Fruit fly (Drosophila melanogaster): Measurements from ENCODE around the gene trc.

The trc gene

dm6 chr3L:19807103-19807502 lies 27.0 kb downstream of the trc start, which contains the start of the genes CG14104 and Kap-alpha1 (continued):
- TF ChIP-seq caup (GFP tag; optimal IDR thresholded peaks at IDR 0.05; ENCODE audit: severe bottlenecking): no peak
- no peak for TF ChIP-seq Chrac-16 (GFP tag; optimal IDR thresholded peaks at IDR 0.05)
- no peak for TF ChIP-seq CG7928 (GFP tag; optimal IDR thresholded peaks at IDR 0.05)
- TF ChIP-seq NC2α (GFP tag; optimal IDR thresholded peaks at IDR 0.05): no peak
- TF ChIP-seq CG3281 (GFP tag; optimal IDR thresholded peaks at IDR 0.05): no peak
- no peak for TF ChIP-seq CG12236 (GFP tag; optimal IDR thresholded peaks at IDR 0.05)
- TF ChIP-seq fd3F (GFP tag; optimal IDR thresholded peaks at IDR 0.05): no peak
- no peak for TF ChIP-seq tin (GFP tag; optimal IDR thresholded peaks at IDR 0.05)
- TF ChIP-seq Trl (optimal IDR thresholded peaks at IDR 0.05): no peak
- no peak for TF ChIP-seq Trl (GFP tag; optimal IDR thresholded peaks at IDR 0.05)
- no peak for TF ChIP-seq nerfin-1 (tag; optimal IDR thresholded peaks at IDR 0.05)
- no peak for TF ChIP-seq Awh (GFP tag; IDR thresholded peaks at IDR 0.05)
- peak; percentile 66; the same call in 2 of the 3 replicates for TF ChIP-seq Opbp (GFP tag; IDR thresholded peaks at IDR 0.05; ENCODE audit: partially characterized antibody)
- 0 out of 3 replicates have a peak, but pooled peaks have one; percentile 35 for TF ChIP-seq CG2199 (GFP tag; IDR thresholded peaks at IDR 0.05)
- no peak for TF ChIP-seq p53 (GFP tag; optimal IDR thresholded peaks at IDR 0.05)
- no peak for TF ChIP-seq PHDP (tag; optimal IDR thresholded peaks at IDR 0.05)
- TF ChIP-seq sug (tag; optimal IDR thresholded peaks at IDR 0.05): peak; percentile 30
- TF ChIP-seq CG3847 (GFP tag; IDR thresholded peaks at IDR 0.05): no peak
- TF ChIP-seq CG4617 (GFP tag; optimal IDR thresholded peaks at IDR 0.05; ENCODE audit: borderline replicate concordance): peak; percentile 72
- no peak for TF ChIP-seq Side (GFP tag; optimal IDR thresholded peaks at IDR 0.05)
- no peak for TF ChIP-seq wek (GFP tag; optimal IDR thresholded peaks at IDR 0.05)
- no peak for TF ChIP-seq Hr3 (GFP tag; optimal IDR thresholded peaks at IDR 0.05)
- TF ChIP-seq Atf3 (GFP tag; optimal IDR thresholded peaks at IDR 0.05): no peak
- peak; percentile 71 for TF ChIP-seq Scr (GFP tag; IDR thresholded peaks at IDR 0.05; ENCODE audit: partially characterized antibody)
- TF ChIP-seq sd (tag; optimal IDR thresholded peaks at IDR 0.05): no peak
- TF ChIP-seq B-H2 (GFP tag; optimal IDR thresholded peaks at IDR 0.05): no peak
- no peak for TF ChIP-seq CG9817 (tag; optimal IDR thresholded peaks at IDR 0.05)
- TF ChIP-seq CG12104 (GFP tag; optimal IDR thresholded peaks at IDR 0.05): no peak
- TF ChIP-seq CG14965 (GFP tag; optimal IDR thresholded peaks at IDR 0.05; ENCODE audit: borderline replicate concordance): no peak
- no peak for TF ChIP-seq bigmax (GFP tag; optimal IDR thresholded peaks at IDR 0.05)
- TF ChIP-seq Xrp1 (GFP tag; IDR thresholded peaks at IDR 0.05): no peak
- TF ChIP-seq CkIIα-i1 (GFP tag; IDR thresholded peaks at IDR 0.05): no peak
- no peak for TF ChIP-seq ERR (GFP tag; optimal IDR thresholded peaks at IDR 0.05)
- no peak for TF ChIP-seq cad (GFP tag; optimal IDR thresholded peaks at IDR 0.05)
- no peak for TF ChIP-seq CG13775 (GFP tag; optimal IDR thresholded peaks at IDR 0.05)
- TF ChIP-seq tll (GFP tag; optimal IDR thresholded peaks at IDR 0.05): no peak
- peak; percentile 70 for TF ChIP-seq unc-4 (GFP tag; IDR thresholded peaks at IDR 0.05; ENCODE audit: partially characterized antibody)
- TF ChIP-seq CG2120 (GFP tag; optimal IDR thresholded peaks at IDR 0.05): no peak
- no peak for TF ChIP-seq Deaf1 (tag; optimal IDR thresholded peaks at IDR 0.05)
- peak; percentile 31 for TF ChIP-seq Dp (GFP tag; optimal IDR thresholded peaks at IDR 0.05)
- TF ChIP-seq CG7963 (GFP tag; IDR thresholded peaks at IDR 0.05; ENCODE audit: partially characterized antibody): 0 out of 3 replicates have a peak, but pooled peaks have one; percentile 23
- TF ChIP-seq en (GFP tag; optimal IDR thresholded peaks at IDR 0.05): no peak
- no peak for TF ChIP-seq CTCF (GFP tag; optimal IDR thresholded peaks at IDR 0.05)
- TF ChIP-seq HmgD (GFP tag; optimal IDR thresholded peaks at IDR 0.05): no peak
- TF ChIP-seq CG17612 (GFP tag; IDR thresholded peaks at IDR 0.05): no peak
- no peak for TF ChIP-seq schlank (tag; optimal IDR thresholded peaks at IDR 0.05)
- TF ChIP-seq gsb (GFP tag; IDR thresholded peaks at IDR 0.05): no peak
- TF ChIP-seq CG7357 (GFP tag; IDR thresholded peaks at IDR 0.05): no peak
- no peak for TF ChIP-seq CG34376 (GFP tag; optimal IDR thresholded peaks at IDR 0.05)
- TF ChIP-seq ro (GFP tag; IDR thresholded peaks at IDR 0.05): no peak
- no peak for TF ChIP-seq CG11504 (tag; optimal IDR thresholded peaks at IDR 0.05)
- peak in 1 of 2 experiments; percentile 24 for TF ChIP-seq Pdp1 (GFP tag; optimal IDR thresholded peaks at IDR 0.05)
